Fruit fly (Drosophila melanogaster) whole organism, embryonic: ENCODE results near the gene sbr.

Source experiments
- ATbp ChIP-seq: fragments of 200-800 bp; sonication (Bioruptor generic); optimal IDR thresholded peaks from 2 replicates; lab custom pipeline; 2017; ENCODE audit warnings: missing biosample characterization, mild to moderate bottlenecking, missing genetic modification characterization, missing genetic modification reagents
- Ada2b ChIP-seq: fragments of 200-800 bp; sonication (Bioruptor generic); IDR thresholded peaks from 2 replicates; pipeline ENCODE4 v1.3.6; 2022; ENCODE audit warnings: missing biosample characterization, missing genetic modification characterization
- CG10565 ChIP-seq: fragments of 200-800 bp; sonication (Bioruptor generic); optimal IDR thresholded peaks from 3 replicates; lab custom pipeline; 2016; ENCODE audit warnings: missing biosample characterization, mild to moderate bottlenecking, missing genetic modification characterization
- CG12299 ChIP-seq: fragments of 200-800 bp; sonication (Bioruptor generic); optimal IDR thresholded peaks from 2 replicates; lab custom pipeline; 2018; ENCODE audit warnings: missing biosample characterization, mild to moderate bottlenecking, missing genetic modification characterization
- CG17568 ChIP-seq: fragments of 200-800 bp; sonication (Bioruptor generic); optimal IDR thresholded peaks from 2 replicates; lab custom pipeline; 2018; ENCODE audit warnings: missing biosample characterization, mild to moderate bottlenecking, missing genetic modification characterization, moderate library complexity
- CG17912 ChIP-seq: fragments of 200-800 bp; sonication (Bioruptor generic); optimal IDR thresholded peaks from 2 replicates; lab custom pipeline; 2018; ENCODE audit warnings: missing biosample characterization, mild to moderate bottlenecking, missing genetic modification characterization
- CG1792 ChIP-seq: fragments of 200-800 bp; sonication (Bioruptor generic); optimal IDR thresholded peaks from 2 replicates; lab custom pipeline; 2016; ENCODE audit warnings: missing biosample characterization, missing genetic modification characterization
- CG31224 ChIP-seq: fragments of 200-800 bp; sonication (Bioruptor generic); IDR thresholded peaks from 2 replicates; pipeline ENCODE4 v1.3.6; 2022; ENCODE audit warnings: missing biosample characterization, missing genetic modification characterization
- CG34422 ChIP-seq: fragments of 200-800 bp; sonication (Bioruptor generic); IDR thresholded peaks from 3 replicates; pipeline ENCODE4 v1.3.6; 2022; ENCODE audit warnings: missing biosample characterization, missing genetic modification characterization
- CG42726 ChIP-seq: fragments of 200-800 bp; sonication (Bioruptor generic); IDR thresholded peaks from 2 replicates; pipeline ENCODE4 v1.3.6; 2022; ENCODE audit warnings: missing biosample characterization, missing genetic modification characterization; ENCODE audit not compliant: partially characterized antibody
- CG4617 ChIP-seq: fragments of 200-800 bp; sonication (Bioruptor generic); optimal IDR thresholded peaks from 3 replicates; lab custom pipeline; 2016; ENCODE audit warnings: missing biosample characterization, missing genetic modification characterization, borderline replicate concordance
- CG5953 ChIP-seq: fragments of 200-800 bp; sonication (Bioruptor generic); IDR thresholded peaks from 2 replicates; pipeline ENCODE4 v1.3.6; 2022; ENCODE audit warnings: missing biosample characterization, missing genetic modification characterization
- CG6854 ChIP-seq: fragments of 200-800 bp; sonication (Bioruptor generic); optimal IDR thresholded peaks from 3 replicates; lab custom pipeline; 2017; ENCODE audit warnings: missing biosample characterization, mild to moderate bottlenecking, missing genetic modification characterization
- CG7271 ChIP-seq: fragments of 200-800 bp; sonication (Bioruptor generic); optimal IDR thresholded peaks from 2 replicates; lab custom pipeline; 2018; ENCODE audit warnings: missing biosample characterization, mild to moderate bottlenecking, missing genetic modification characterization, moderate library complexity
- CG7556 ChIP-seq: fragments of 200-800 bp; sonication (Bioruptor generic); optimal IDR thresholded peaks from 2 replicates; lab custom pipeline; 2017; ENCODE audit warnings: missing biosample characterization, mild to moderate bottlenecking, missing genetic modification characterization
- CG7786 ChIP-seq: fragments of 200-800 bp; sonication (Bioruptor generic); optimal IDR thresholded peaks from 2 replicates; lab custom pipeline; 2016; ENCODE audit warnings: missing biosample characterization, missing genetic modification characterization
- CG8290 ChIP-seq, 3 experiments: fragments of 200-800 bp; sonication (Bioruptor generic); optimal IDR thresholded peaks; 2 replicates each; lab custom pipeline; 2016 to 2019; ENCODE audit warnings: missing biosample characterization in 3 of 3, missing genetic modification characterization in 3 of 3, mild to moderate bottlenecking in 2 of 3, moderate library complexity in 1 of 3
- Dll ChIP-seq: fragments of 200-800 bp; sonication (Bioruptor generic); IDR thresholded peaks from 4 replicates; pipeline ENCODE4 v1.3.6; 2022; ENCODE audit warnings: missing biosample characterization, missing genetic modification characterization; ENCODE audit not compliant: partially characterized antibody
- Dref ChIP-seq: fragments of 200-800 bp; sonication (Bioruptor generic); IDR thresholded peaks from 2 replicates; pipeline ENCODE4 v1.3.6; 2022; ENCODE audit warnings: missing biosample characterization, missing genetic modification characterization
- E2f2 ChIP-seq: fragments of 200-800 bp; sonication (Bioruptor generic); IDR thresholded peaks from 2 replicates; pipeline ENCODE4 v1.3.6; 2022; ENCODE audit warnings: missing biosample characterization, missing genetic modification characterization
- H2.0 ChIP-seq: fragments of 200-800 bp; sonication (Bioruptor generic); IDR thresholded peaks from 2 replicates; pipeline ENCODE4 v1.3.6; 2022; ENCODE audit warnings: missing biosample characterization, missing genetic modification characterization
- Hr39 ChIP-seq: fragments of >200 bp; optimal IDR thresholded peaks from 2 replicates; lab custom pipeline; 2017
- Kr ChIP-seq: fragments of 200-800 bp; sonication (Bioruptor generic); optimal IDR thresholded peaks from 2 replicates; lab custom pipeline; 2017; ENCODE audit warnings: missing biosample characterization, mild to moderate bottlenecking, missing genetic modification characterization
- NC2α ChIP-seq: fragments of 200-800 bp; sonication (Bioruptor generic); optimal IDR thresholded peaks from 2 replicates; lab custom pipeline; 2016; ENCODE audit warnings: missing biosample characterization, missing genetic modification characterization
- NC2β ChIP-seq: fragments of 200-800 bp; sonication (Bioruptor generic); optimal IDR thresholded peaks from 2 replicates; lab custom pipeline; 2016; ENCODE audit warnings: missing biosample characterization, missing genetic modification characterization
- Oli ChIP-seq: fragments of 200-800 bp; sonication (Bioruptor generic); optimal IDR thresholded peaks from 2 replicates; lab custom pipeline; 2018; ENCODE audit warnings: missing biosample characterization, mild to moderate bottlenecking, missing genetic modification characterization, moderate library complexity
- Opbp ChIP-seq: fragments of 200-800 bp; sonication (Bioruptor generic); IDR thresholded peaks from 3 replicates; pipeline ENCODE4 v1.3.6; 2022; ENCODE audit warnings: missing biosample characterization, missing genetic modification characterization; ENCODE audit not compliant: partially characterized antibody
- Scr ChIP-seq: fragments of 200-800 bp; sonication (Bioruptor generic); IDR thresholded peaks from 2 replicates; pipeline ENCODE4 v1.3.6; 2022; ENCODE audit warnings: missing biosample characterization, missing genetic modification characterization; ENCODE audit not compliant: partially characterized antibody
- Ssrp ChIP-seq: fragments of 200-800 bp; sonication (Bioruptor generic); optimal IDR thresholded peaks from 2 replicates; lab custom pipeline; 2018; ENCODE audit warnings: missing biosample characterization, mild to moderate bottlenecking, missing genetic modification characterization, moderate library complexity
- cad ChIP-seq: fragments of >200 bp; optimal IDR thresholded peaks from 2 replicates; lab custom pipeline; 2017; ENCODE audit warnings: missing biosample characterization, missing genetic modification characterization
- cg ChIP-seq: fragments of 200-800 bp; sonication (Bioruptor generic); optimal IDR thresholded peaks from 3 replicates; lab custom pipeline; 2019; ENCODE audit warnings: missing biosample characterization, mild to moderate bottlenecking, missing genetic modification characterization, moderate library complexity
- croc ChIP-seq: fragments of 200-800 bp; sonication (Bioruptor generic); conservative IDR thresholded peaks from 3 replicates; pipeline ENCODE4 v1.3.6; 2022; ENCODE audit warnings: missing biosample characterization, missing genetic modification characterization
- dm ChIP-seq: fragments of 200-800 bp; sonication (Bioruptor generic); optimal IDR thresholded peaks from 3 replicates; lab custom pipeline; 2016; ENCODE audit warnings: missing biosample characterization, missing genetic modification characterization
- fd64A ChIP-seq: fragments of 200-800 bp; sonication (Bioruptor generic); optimal IDR thresholded peaks from 3 replicates; lab custom pipeline; 2018; ENCODE audit warnings: missing biosample characterization, mild to moderate bottlenecking, missing genetic modification characterization
- fu2 ChIP-seq: fragments of 200-800 bp; sonication (Bioruptor generic); optimal IDR thresholded peaks from 2 replicates; lab custom pipeline; 2016; ENCODE audit warnings: missing biosample characterization, missing genetic modification characterization
- gcm2 ChIP-seq: fragments of 200-800 bp; sonication (Bioruptor generic); optimal IDR thresholded peaks from 2 replicates; lab custom pipeline; 2016; ENCODE audit warnings: missing biosample characterization, missing genetic modification characterization
- ind ChIP-seq: fragments of 200-800 bp; sonication (Bioruptor generic); optimal IDR thresholded peaks from 3 replicates; lab custom pipeline; 2016; ENCODE audit warnings: missing biosample characterization, missing genetic modification characterization
- jigr1 ChIP-seq: fragments of 200-800 bp; sonication (Bioruptor generic); IDR thresholded peaks from 3 replicates; pipeline ENCODE4 v1.3.6; 2022; ENCODE audit warnings: missing biosample characterization, missing genetic modification characterization
- lab ChIP-seq: fragments of 200-800 bp; sonication (Bioruptor generic); optimal IDR thresholded peaks from 3 replicates; lab custom pipeline; 2017; ENCODE audit warnings: missing biosample characterization, missing genetic modification characterization, mild to moderate bottlenecking, moderate library complexity, missing genetic modification reagents
- lbe ChIP-seq: fragments of 200-800 bp; sonication (Bioruptor generic); optimal IDR thresholded peaks from 2 replicates; lab custom pipeline; 2016; ENCODE audit warnings: missing biosample characterization, mild to moderate bottlenecking, missing genetic modification characterization
- lilli ChIP-seq: fragments of 200-800 bp; sonication (Bioruptor generic); optimal IDR thresholded peaks from 3 replicates; lab custom pipeline; 2016; ENCODE audit warnings: missing biosample characterization, missing genetic modification characterization
- lola ChIP-seq, 3 experiments: fragments of >200 bp in 2 of 3; fragments of 200-800 bp in 1 of 3; sonication (Bioruptor generic) in 1 of 3; optimal IDR thresholded peaks; 2 replicates each; lab custom pipeline; 2017 to 2019; ENCODE audit warnings: missing biosample characterization in 3 of 3, missing genetic modification characterization in 3 of 3, mild to moderate bottlenecking in 1 of 3, moderate library complexity in 1 of 3
- odd ChIP-seq: fragments of 200-800 bp; sonication (Bioruptor generic); optimal IDR thresholded peaks from 2 replicates; lab custom pipeline; 2017; ENCODE audit warnings: missing biosample characterization, mild to moderate bottlenecking, missing genetic modification characterization
- otp ChIP-seq: fragments of 200-800 bp; sonication (Bioruptor generic); IDR thresholded peaks from 3 replicates; pipeline ENCODE4, ENCODE4 v1.3.6; 2022; ENCODE audit warnings: missing biosample characterization, missing genetic modification characterization
- pita ChIP-seq: fragments of 200-800 bp; sonication (Bioruptor generic); optimal IDR thresholded peaks from 2 replicates; lab custom pipeline; 2017; ENCODE audit warnings: missing biosample characterization, mild to moderate bottlenecking, missing genetic modification characterization
- pros ChIP-seq: fragments of 200-800 bp; sonication (Bioruptor generic); optimal IDR thresholded peaks from 3 replicates; lab custom pipeline; 2019; ENCODE audit warnings: missing biosample characterization, mild to moderate bottlenecking, missing genetic modification characterization, moderate library complexity
- pzg ChIP-seq: fragments of 200-800 bp; sonication (Bioruptor generic); optimal IDR thresholded peaks from 3 replicates; lab custom pipeline; 2018; ENCODE audit warnings: missing biosample characterization, mild to moderate bottlenecking, missing genetic modification characterization, moderate library complexity
- sd ChIP-seq: fragments of 200-800 bp; sonication (Bioruptor generic); optimal IDR thresholded peaks from 3 replicates; lab custom pipeline; 2018; ENCODE audit warnings: missing biosample characterization, mild to moderate bottlenecking, missing genetic modification characterization, moderate library complexity
- vnd ChIP-seq: fragments of 200-800 bp; sonication (Bioruptor generic); IDR thresholded peaks from 3 replicates; pipeline ENCODE4 v1.3.6; 2022; ENCODE audit warnings: missing biosample characterization, missing genetic modification characterization; ENCODE audit not compliant: partially characterized antibody

sbr gene

DNA sequence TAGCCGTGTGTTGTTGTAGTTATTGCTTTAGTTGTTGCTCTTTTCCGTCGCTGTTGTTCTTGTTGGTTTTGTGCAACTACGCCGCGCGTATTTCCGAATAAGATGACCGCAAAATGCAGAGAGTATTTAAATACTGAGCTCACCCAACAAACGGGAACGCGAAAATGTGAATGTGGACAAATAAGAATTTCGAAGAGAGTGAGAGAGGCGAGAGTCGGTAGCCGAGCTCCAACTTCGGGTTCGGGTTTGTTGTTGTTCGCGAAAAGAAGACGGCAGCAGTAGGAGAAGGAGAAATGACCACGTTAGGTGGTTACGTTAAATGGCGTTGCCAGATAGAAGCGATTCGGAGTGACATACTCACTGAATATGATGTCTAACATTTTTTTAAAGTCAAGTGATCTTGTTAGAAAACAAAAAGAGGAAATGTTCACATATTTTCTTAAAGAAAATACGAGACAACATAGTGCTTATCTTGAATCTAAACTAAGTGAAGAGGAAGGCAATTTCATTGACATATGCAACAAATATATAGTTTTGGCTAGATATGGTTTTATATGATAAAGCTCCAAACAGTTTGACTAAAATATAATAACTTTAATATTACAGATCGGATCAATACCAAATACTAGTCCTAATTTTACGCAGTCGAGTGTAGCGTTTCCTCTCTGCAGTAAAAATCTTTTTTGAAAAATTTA, 40.0 kb downstream of the sbr start (continued):
- no peak for TF ChIP-seq CG4617 (GFP tag; lab: Kevin White, UChicago)
- no peak for TF ChIP-seq pita (GFP tag; lab: Kevin White, UChicago)
- TF ChIP-seq cad (GFP tag; lab: Kevin White, UChicago) = no peak
- TF ChIP-seq gcm2 (GFP tag; lab: Kevin White, UChicago) = no peak
- no peak for TF ChIP-seq CG17912 (GFP tag; lab: Kevin White, UChicago)
- TF ChIP-seq fu2 (GFP tag; lab: Kevin White, UChicago) = no peak
- no peak for TF ChIP-seq CG10565
- TF ChIP-seq lilli (GFP tag; lab: Kevin White, UChicago) = no peak
- no peak for TF ChIP-seq Hr39 (lab: Kevin White, UChicago)
- no peak for TF ChIP-seq CG34422 (GFP tag; lab: Robert Waterston, UW)
- TF ChIP-seq CG7786 (GFP tag; lab: Kevin White, UChicago) = no peak
- TF ChIP-seq H2.0 = no peak
- no peak for TF ChIP-seq ATbp
- TF ChIP-seq CG17568 (GFP tag; lab: Kevin White, UChicago) = no peak
- no peak for TF ChIP-seq Dref (GFP tag; lab: Robert Waterston, UW)
- no peak for TF ChIP-seq cg
- no peak for TF ChIP-seq lola (GFP tag; optimal IDR thresholded peaks at IDR 0.05; lab: Kevin White, UChicago)
- no peak for TF ChIP-seq CG7271 (tag; lab: Kevin White, UChicago)
- no peak for TF ChIP-seq fd64A (GFP tag; lab: Kevin White, UChicago)
- TF ChIP-seq CG8290 (GFP tag; optimal IDR thresholded peaks at IDR 0.05; lab: Kevin White, UChicago) = no peak
- TF ChIP-seq CG8290 (tag; optimal IDR thresholded peaks at IDR 0.05; lab: Kevin White, UChicago) = peak in 1 of 2 experiments; percentile 26
- 0 out of 2 replicates have a peak, but pooled peaks have one; percentile 10 for TF ChIP-seq Scr (GFP tag; lab: Robert Waterston, UW)
- peak; percentile 0 for TF ChIP-seq lbe (GFP tag; lab: Kevin White, UChicago)
- no peak for TF ChIP-seq Oli (tag; lab: Kevin White, UChicago)
- TF ChIP-seq Ssrp (tag; lab: Kevin White, UChicago) = no peak
- TF ChIP-seq ind (GFP tag; lab: Kevin White, UChicago) = no peak
- TF ChIP-seq Opbp = no peak
- 0 out of 2 replicates have a peak, but pooled peaks have one; percentile 15 for TF ChIP-seq E2f2 (GFP tag; lab: Robert Waterston, UW)
- TF ChIP-seq vnd (GFP tag; lab: Robert Waterston, UW) = no peak
- no peak for TF ChIP-seq CG1792 (GFP tag; lab: Kevin White, UChicago)
- no peak for TF ChIP-seq jigr1 (GFP tag; lab: Robert Waterston, UW)
- TF ChIP-seq CG5953 (GFP tag; lab: Robert Waterston, UW) = no peak
- no peak for TF ChIP-seq NC2α
- no peak for TF ChIP-seq Ada2b (GFP tag; lab: Robert Waterston, UW)
- TF ChIP-seq CG42726 (GFP tag; lab: Robert Waterston, UW) = no peak
- no peak for TF ChIP-seq CG6854 (GFP tag; lab: Kevin White, UChicago)
- TF ChIP-seq otp (GFP tag; lab: Robert Waterston, UW) = no peak
- TF ChIP-seq Dll (GFP tag; lab: Robert Waterston, UW) = no peak
- TF ChIP-seq odd (GFP tag; lab: Kevin White, UChicago) = no peak
- TF ChIP-seq pzg (GFP tag; lab: Kevin White, UChicago) = peak; percentile 19
- TF ChIP-seq NC2β = no peak
- TF ChIP-seq croc (GFP tag; lab: Robert Waterston, UW) = no peak
- TF ChIP-seq CG31224 (GFP tag; lab: Robert Waterston, UW) = no peak
- TF ChIP-seq sd = peak; percentile 40
- TF ChIP-seq pros (GFP tag; lab: Kevin White, UChicago) = no peak
- TF ChIP-seq lab (GFP tag; lab: Kevin White, UChicago) = peak; percentile 6
- no peak for TF ChIP-seq CG7556
- TF ChIP-seq dm = no peak
- no peak for TF ChIP-seq CG12299 (tag; lab: Kevin White, UChicago)
- no peak for TF ChIP-seq Kr (GFP tag; lab: Kevin White, UChicago)
